Worm (Caenorhabditis elegans): ENCODE measurements around the gene rfc-2.

DNA sequence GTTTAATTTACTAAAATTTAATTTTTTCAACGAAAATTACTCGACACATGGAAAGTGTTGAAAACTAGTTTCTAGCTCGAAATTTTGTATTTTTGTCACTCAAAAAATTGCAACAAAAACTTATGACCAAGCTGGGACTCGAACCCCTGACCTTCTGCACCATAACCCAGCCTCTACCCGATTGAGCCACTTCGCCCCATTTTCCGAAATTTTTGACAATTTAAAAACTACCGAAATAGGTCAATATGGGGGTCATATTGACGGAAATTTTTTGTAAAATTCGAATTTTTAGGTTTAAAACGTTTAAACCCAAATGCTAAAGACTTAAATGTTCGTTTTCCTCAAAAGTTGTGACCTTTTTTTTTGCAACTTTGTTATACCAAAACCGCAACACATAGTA is 38.4 kb downstream of the rfc-2 start:
- no peak for TF ChIP-seq med-1 (GFP tag; optimal IDR thresholded peaks at IDR 0.05; ENCODE audit: insufficient read depth)
- TF ChIP-seq ref-1 (GFP tag; conservative IDR thresholded peaks at IDR 0.05): no peak
- no peak for TF ChIP-seq tab-1 (GFP tag; IDR thresholded peaks at IDR 0.05)
- no peak for TF ChIP-seq flt-1 (GFP tag; IDR thresholded peaks at IDR 0.05)

Data from whole organism, midembryonic.